Worm (Caenorhabditis elegans) whole organism, L1 larva: ENCODE results near the gene cthd-1.

Source experiments
- C34B4.2 ChIP-seq: sonication (generic microtip); optimal IDR thresholded peaks from 2 replicates; lab custom pipeline; 2017; ENCODE audit warnings: mild to moderate bottlenecking, missing genetic modification characterization, missing compliant biosample characterization
- F16B12.6 ChIP-seq: fragments of 150-350 bp; optimal IDR thresholded peaks from 2 replicates; lab custom pipeline; 2014; ENCODE audit warnings: missing biosample characterization, missing genetic modification characterization
- alr-1 ChIP-seq: fragments of 200-800 bp; sonication (Bioruptor generic); optimal IDR thresholded peaks from 2 replicates; lab custom pipeline; 2018; ENCODE audit warnings: borderline replicate concordance, mild to moderate bottlenecking, missing genetic modification characterization, missing compliant biosample characterization
- ceh-82 ChIP-seq, 3 experiments: fragments of 150-350 bp in 1 of 3; sonication (generic microtip) in 2 of 3; optimal IDR thresholded peaks; 2 replicates each; lab custom pipeline; 2014 to 2017; ENCODE audit warnings: missing biosample characterization in 3 of 3, missing genetic modification characterization in 3 of 3
- efl-3 ChIP-seq: fragments of 200-800 bp; sonication (Bioruptor generic); optimal IDR thresholded peaks from 2 replicates; lab custom pipeline; 2018; ENCODE audit warnings: mild to moderate bottlenecking, missing genetic modification characterization, missing compliant biosample characterization
- egl-13 ChIP-seq: sonication (generic microtip); optimal IDR thresholded peaks from 2 replicates; lab custom pipeline; 2016; ENCODE audit warnings: missing genotype, missing genetic modification reagents, missing genetic modification characterization, missing compliant biosample characterization
- elt-2 ChIP-seq: sonication (generic microtip); optimal IDR thresholded peaks from 2 replicates; lab custom pipeline; 2016; ENCODE audit warnings: missing genetic modification characterization, mild to moderate bottlenecking, inconsistent platforms, missing compliant biosample characterization, missing genetic modification reagents
- fkh-4 ChIP-seq: sonication (generic microtip); optimal IDR thresholded peaks from 2 replicates; lab custom pipeline; 2016; ENCODE audit warnings: missing compliant biosample characterization, missing genetic modification characterization, borderline replicate concordance
- fkh-8 ChIP-seq: sonication (generic microtip); optimal IDR thresholded peaks from 2 replicates; lab custom pipeline; 2016; ENCODE audit warnings: mild to moderate bottlenecking, missing genetic modification characterization, missing compliant biosample characterization
- hlh-4 ChIP-seq: sonication (generic microtip); optimal IDR thresholded peaks from 2 replicates; lab custom pipeline; 2016; ENCODE audit warnings: mild to moderate bottlenecking, missing genetic modification characterization, missing compliant biosample characterization
- irx-1 ChIP-seq: sonication (generic microtip); optimal IDR thresholded peaks from 2 replicates; lab custom pipeline; 2016; ENCODE audit warnings: missing genetic modification characterization, missing compliant biosample characterization
- isw-1 ChIP-seq: fragments of 200-800 bp; sonication (Bioruptor generic); IDR thresholded peaks from 2 replicates; pipeline ENCODE4 v1.3.6; 2022; ENCODE audit warnings: missing genetic modification characterization, missing compliant biosample characterization
- lin-39 ChIP-seq: fragments of 150-350 bp; optimal IDR thresholded peaks from 2 replicates; lab custom pipeline; 2014; ENCODE audit warnings: missing biosample characterization, missing genetic modification reagents, missing genetic modification characterization
- lir-3 ChIP-seq: sonication (generic microtip); optimal IDR thresholded peaks from 2 replicates; lab custom pipeline; 2016; ENCODE audit warnings: mild to moderate bottlenecking, missing genetic modification characterization, moderate library complexity, missing compliant biosample characterization; ENCODE audit not compliant: poor library complexity
- lsy-2 ChIP-seq, 2 experiments: fragments of 150-350 bp; optimal IDR thresholded peaks; 2 replicates each; lab custom pipeline; 2014; ENCODE audit warnings: missing biosample characterization in 2 of 2, missing genetic modification characterization in 2 of 2
- nhr-12 ChIP-seq: sonication (generic microtip); optimal IDR thresholded peaks from 2 replicates; lab custom pipeline; 2017; ENCODE audit warnings: missing biosample characterization, missing genetic modification characterization
- nhr-237 ChIP-seq: fragments of 150-350 bp; optimal IDR thresholded peaks from 2 replicates; lab custom pipeline; 2014; ENCODE audit warnings: missing biosample characterization, missing genetic modification characterization
- nhr-28 ChIP-seq: fragments of 150-350 bp; optimal IDR thresholded peaks from 2 replicates; lab custom pipeline; 2014; ENCODE audit warnings: missing biosample characterization, missing genetic modification characterization
- nhr-71 ChIP-seq: sonication (generic microtip); optimal IDR thresholded peaks from 2 replicates; lab custom pipeline; 2016; ENCODE audit warnings: mild to moderate bottlenecking, missing genetic modification characterization, moderate library complexity, missing compliant biosample characterization
- nhr-76 ChIP-seq: sonication (generic microtip); optimal IDR thresholded peaks from 2 replicates; lab custom pipeline; 2017; ENCODE audit warnings: missing biosample characterization, missing genetic modification characterization
- nhr-77 ChIP-seq: fragments of 150-350 bp; optimal IDR thresholded peaks from 2 replicates; lab custom pipeline; 2014; ENCODE audit warnings: missing biosample characterization, missing genetic modification characterization
- nhr-90 ChIP-seq: sonication (generic microtip); optimal IDR thresholded peaks from 2 replicates; lab custom pipeline; 2016; ENCODE audit warnings: mild to moderate bottlenecking, missing genetic modification characterization, missing compliant biosample characterization; ENCODE audit not compliant: poor library complexity
- pag-3 ChIP-seq: sonication (generic microtip); optimal IDR thresholded peaks from 2 replicates; lab custom pipeline; 2017; ENCODE audit warnings: missing genetic modification characterization, mild to moderate bottlenecking, missing compliant biosample characterization, antibody characterized with exemption, borderline replicate concordance; ENCODE audit not compliant: insufficient read depth
- pqm-1 ChIP-seq: sonication (generic microtip); optimal IDR thresholded peaks from 3 replicates; lab custom pipeline; 2017; ENCODE audit warnings: missing biosample characterization, missing genetic modification characterization
- snpc-4 ChIP-seq: fragments of 150-350 bp; optimal IDR thresholded peaks from 2 replicates; lab custom pipeline; 2014; ENCODE audit warnings: missing biosample characterization, missing genetic modification characterization
- snu-23 ChIP-seq: sonication (generic microtip); optimal IDR thresholded peaks from 2 replicates; lab custom pipeline; 2016; ENCODE audit warnings: missing genetic modification characterization, missing compliant biosample characterization
- sox-4 ChIP-seq: sonication (generic microtip); optimal IDR thresholded peaks from 2 replicates; lab custom pipeline; 2016; ENCODE audit warnings: missing genetic modification characterization, missing compliant biosample characterization
- sptf-1 ChIP-seq: fragments of 150-350 bp; optimal IDR thresholded peaks from 2 replicates; lab custom pipeline; 2014; ENCODE audit warnings: missing biosample characterization, missing genetic modification characterization
- swsn-7 ChIP-seq: sonication (generic microtip); optimal IDR thresholded peaks from 2 replicates; lab custom pipeline; 2016; ENCODE audit warnings: missing genetic modification characterization, missing compliant biosample characterization
- tlp-1 ChIP-seq: fragments of 150-350 bp; optimal IDR thresholded peaks from 2 replicates; lab custom pipeline; 2014; ENCODE audit warnings: missing biosample characterization, missing genetic modification characterization
- vab-15 ChIP-seq: sonication (generic microtip); optimal IDR thresholded peaks from 2 replicates; lab custom pipeline; 2017; ENCODE audit warnings: missing genotype, mild to moderate bottlenecking, missing genetic modification characterization, missing compliant biosample characterization

cthd-1 gene

ce11 chrV:9692109-9692581 lies 14.1 kb downstream of the cthd-1 start, which contains the start of gene ztf-9 (continued):
- TF ChIP-seq snpc-4 (tag; lab: Kevin White, UChicago) = no peak
- TF ChIP-seq tlp-1 = no peak
- TF ChIP-seq lin-39 (tag; lab: Kevin White, UChicago) = no peak
- no peak for TF ChIP-seq nhr-76 (tag; lab: Kevin White, UChicago)
- TF ChIP-seq snu-23 (GFP tag; lab: Kevin White, UChicago) = peak; percentile 59
- no peak for TF ChIP-seq sptf-1 (tag; lab: Kevin White, UChicago)
- peak in 1 of 3 experiments; percentile 49 for TF ChIP-seq ceh-82 (tag; optimal IDR thresholded peaks at IDR 0.05; lab: Kevin White, UChicago)
- TF ChIP-seq, all 84 proteins: peak for 24

ce11 chrV:9692649-9693112 lies 14.6 kb downstream of the cthd-1 start, which contains the start of gene ZK287.7:
Gene ZK287.7, plus strand, starts transcription at chrV:9693062.
- TF ChIP-seq nhr-77 = no peak
- TF ChIP-seq irx-1 (tag; lab: Kevin White, UChicago) = no peak
- no peak for TF ChIP-seq C34B4.2 (tag; lab: Kevin White, UChicago)
- no peak for TF ChIP-seq lsy-2 (tag; optimal IDR thresholded peaks at IDR 0.05; lab: Kevin White, UChicago)
- no peak for TF ChIP-seq F16B12.6 (tag; lab: Kevin White, UChicago)
- TF ChIP-seq, all 84 proteins: peak for 0

- TF ChIP-seq fkh-8 (no peak), efl-3 (GFP tag; lab: Kevin White, UChicago) (no peak), pag-3 (tag; lab: Kevin White, UChicago) (no peak), vab-15 (tag; lab: Kevin White, UChicago) (no peak), swsn-7 (tag; lab: Kevin White, UChicago) (no peak), nhr-12 (tag; lab: Kevin White, UChicago) (no peak), pqm-1 (tag; lab: Kevin White, UChicago) (no peak), nhr-28 (tag; lab: Kevin White, UChicago) (no peak), snpc-4 (tag; lab: Kevin White, UChicago) (no peak), nhr-77 (no peak), fkh-4 (no peak), isw-1 (no peak), sox-4 (tag; lab: Kevin White, UChicago) (no peak), alr-1 (tag; lab: Kevin White, UChicago) (no peak)
These were observed 18.6 kb downstream of the cthd-1 start, which contains the start of gene her-1 for ce11 chrV:9696715-9697114. Gene her-1, plus strand, starts transcription at chrV:9697015.

- TF ChIP-seq nhr-237 (tag; lab: Kevin White, UChicago) (no peak), elt-2 (tag; lab: Kevin White, UChicago) (peak; percentile 9), egl-13 (no peak), snpc-4 (tag; lab: Kevin White, UChicago) (no peak)
These were observed 21.1 kb downstream of the cthd-1 start for ce11 chrV:9699216-9699615.

- TF ChIP-seq elt-2 (tag; lab: Kevin White, UChicago) = peak; percentile 44
- TF ChIP-seq tlp-1 = peak; percentile 29
- TF ChIP-seq sox-4 (tag; lab: Kevin White, UChicago) = no peak
- TF ChIP-seq, all 84 proteins: peak for 2
These were observed 23.8 kb downstream of the cthd-1 start for ce11 chrV:9701861-9702260.

ce11 chrV:9702755-9703154 lies 24.7 kb downstream of the cthd-1 start, which contains the start of gene xbx-6:
Gene xbx-6, plus strand, starts transcription at chrV:9703055.
- TF ChIP-seq hlh-4 (tag; lab: Kevin White, UChicago) (peak; percentile 57), snu-23 (GFP tag; lab: Kevin White, UChicago) (no peak)
- TF ChIP-seq, all 84 proteins: peak for 1

ce11 chrV:9703549-9703948 lies 25.5 kb downstream of the cthd-1 start:
- no peak for TF ChIP-seq pqm-1 (tag; lab: Kevin White, UChicago)
- no peak for TF ChIP-seq nhr-71
- no peak for TF ChIP-seq nhr-90 (tag; lab: Kevin White, UChicago)
- no peak for TF ChIP-seq lir-3 (tag; lab: Kevin White, UChicago)
